Worm (Caenorhabditis elegans): Measurements from ENCODE around the gene nhr-115.

- no peak for TF ChIP-seq sptf-1 (tag; optimal IDR thresholded peaks at IDR 0.05)
- no peak for TF ChIP-seq elt-3 (tag; optimal IDR thresholded peaks at IDR 0.05)
Measured at ce11 chrV:2324260-2324659, 31.9 kb downstream of the nhr-115 start.

Measured in whole organism, mixed stage, embryonic.